Fruit fly (Drosophila melanogaster) whole organism, prepupa: ENCODE measurements around the gene CG15480.
A peak's percentile ranks its signal among the peaks of the same experiment; 100 is the strongest.

Experiments used
- CG10631 ChIP-seq: fragments of 200-800 bp; sonication (Bioruptor generic); optimal IDR thresholded peaks from 2 replicates; lab custom pipeline; 2016; ENCODE audit warnings: missing biosample characterization, missing genetic modification characterization
- CG15336 ChIP-seq: fragments of 200-800 bp; sonication (Bioruptor generic); IDR thresholded peaks from 2 replicates; pipeline ENCODE4 v1.3.6; 2022; ENCODE audit warnings: missing biosample characterization, missing genetic modification characterization
- CG1621 ChIP-seq: fragments of 200-800 bp; sonication (Bioruptor generic); optimal IDR thresholded peaks from 3 replicates; lab custom pipeline; 2018; ENCODE audit warnings: missing biosample characterization, mild to moderate bottlenecking, missing genetic modification characterization
- CG16779 ChIP-seq: fragments of 200-800 bp; sonication (Bioruptor generic); optimal IDR thresholded peaks from 3 replicates; lab custom pipeline; 2017; ENCODE audit warnings: missing biosample characterization, mild to moderate bottlenecking, missing genetic modification characterization
- CG3032 ChIP-seq: fragments of 200-800 bp; optimal IDR thresholded peaks from 2 replicates; lab custom pipeline; 2019; ENCODE audit warnings: missing biosample characterization, mild to moderate bottlenecking, missing genetic modification characterization, moderate library complexity
- CG31627 ChIP-seq: fragments of 200-800 bp; sonication (Bioruptor generic); optimal IDR thresholded peaks from 3 replicates; lab custom pipeline; 2016; ENCODE audit warnings: missing biosample characterization, missing genetic modification characterization
- CG32006 ChIP-seq: fragments of 200-800 bp; sonication (Bioruptor generic); optimal IDR thresholded peaks from 3 replicates; lab custom pipeline; 2017; ENCODE audit warnings: missing biosample characterization, mild to moderate bottlenecking, missing genetic modification characterization
- CG3919 ChIP-seq: fragments of 200-800 bp; sonication (Bioruptor generic); optimal IDR thresholded peaks from 3 replicates; lab custom pipeline; 2016; ENCODE audit warnings: missing biosample characterization, missing genetic modification characterization
- CG4318 ChIP-seq: fragments of 200-800 bp; sonication (Bioruptor generic); optimal IDR thresholded peaks from 3 replicates; lab custom pipeline; 2017; ENCODE audit warnings: missing biosample characterization, mild to moderate bottlenecking, missing genetic modification characterization
- CG6276 ChIP-seq: fragments of 200-800 bp; sonication (Bioruptor generic); optimal IDR thresholded peaks from 2 replicates; lab custom pipeline; 2017; ENCODE audit warnings: missing biosample characterization, mild to moderate bottlenecking, missing genetic modification characterization
- CG6792 ChIP-seq: fragments of 200-800 bp; sonication (Bioruptor generic); optimal IDR thresholded peaks from 3 replicates; lab custom pipeline; 2016; ENCODE audit warnings: missing biosample characterization, missing genetic modification characterization
- CG6808 ChIP-seq: fragments of 200-800 bp; sonication (Bioruptor generic); optimal IDR thresholded peaks from 3 replicates; lab custom pipeline; 2017; ENCODE audit warnings: missing biosample characterization, missing genetic modification characterization, mild to moderate bottlenecking, moderate library complexity, missing genetic modification reagents
- CG7368 ChIP-seq: fragments of 200-800 bp; sonication (Bioruptor generic); optimal IDR thresholded peaks from 3 replicates; lab custom pipeline; 2016; ENCODE audit warnings: missing biosample characterization, missing genetic modification characterization
- CG8319 ChIP-seq: fragments of 200-800 bp; sonication (Bioruptor generic); optimal IDR thresholded peaks from 3 replicates; lab custom pipeline; 2016; ENCODE audit warnings: missing biosample characterization, missing genetic modification characterization
- CG8632 ChIP-seq: fragments of 200-800 bp; sonication (Bioruptor generic); optimal IDR thresholded peaks from 3 replicates; lab custom pipeline; 2016; ENCODE audit warnings: missing biosample characterization, missing genetic modification characterization
- Eip78C ChIP-seq: fragments of 200-800 bp; sonication (Bioruptor generic); peaks from one replicate; lab custom pipeline; 2016; ENCODE audit warnings: missing biosample characterization, missing genetic modification characterization
- Eip93F ChIP-seq: fragments of 200-800 bp; sonication (Bioruptor generic); optimal IDR thresholded peaks from 2 replicates; lab custom pipeline; 2016; ENCODE audit warnings: missing biosample characterization, mild to moderate bottlenecking, missing genetic modification characterization
- Ets96B ChIP-seq: fragments of 200-800 bp; optimal IDR thresholded peaks from 2 replicates; lab custom pipeline; 2019; ENCODE audit warnings: missing biosample characterization, mild to moderate bottlenecking, missing genetic modification characterization, moderate library complexity
- Gug ChIP-seq: fragments of 200-800 bp; sonication (Bioruptor generic); IDR thresholded peaks from 2 replicates; pipeline ENCODE4 v1.3.6; 2022; ENCODE audit warnings: missing biosample characterization, missing genetic modification characterization
- Hr38 ChIP-seq: sonication (Bioruptor generic); optimal IDR thresholded peaks from 2 replicates; lab custom pipeline; 2016; ENCODE audit warnings: missing biosample characterization, missing genetic modification characterization
- Lpt ChIP-seq: fragments of 200-800 bp; sonication (Bioruptor generic); optimal IDR thresholded peaks from 3 replicates; lab custom pipeline; 2016; ENCODE audit warnings: missing biosample characterization, missing genetic modification characterization
- OdsH ChIP-seq: fragments of 200-800 bp; sonication (Bioruptor generic); optimal IDR thresholded peaks from 3 replicates; lab custom pipeline; 2016; ENCODE audit warnings: missing biosample characterization, missing genetic modification characterization
- Smox ChIP-seq: fragments of 200-800 bp; sonication (Bioruptor generic); optimal IDR thresholded peaks from 3 replicates; lab custom pipeline; 2016; ENCODE audit warnings: missing biosample characterization, missing genetic modification characterization
- Sox14 ChIP-seq: fragments of 200-800 bp; sonication (Bioruptor generic); optimal IDR thresholded peaks from 3 replicates; lab custom pipeline; 2016; ENCODE audit warnings: missing biosample characterization, missing genetic modification characterization
- Sox15 ChIP-seq: fragments of 200-800 bp; sonication (Bioruptor generic); optimal IDR thresholded peaks from 3 replicates; lab custom pipeline; 2016; ENCODE audit warnings: missing biosample characterization, missing genetic modification characterization
- achi ChIP-seq: fragments of 200-800 bp; sonication (Bioruptor generic); optimal IDR thresholded peaks from 3 replicates; lab custom pipeline; 2016; ENCODE audit warnings: missing biosample characterization, missing genetic modification characterization
- cyc ChIP-seq: fragments of 200-800 bp; sonication (Bioruptor generic); optimal IDR thresholded peaks from 3 replicates; lab custom pipeline; 2016; ENCODE audit warnings: missing biosample characterization, missing genetic modification characterization
- dac ChIP-seq: fragments of 200-800 bp; sonication (Bioruptor generic); optimal IDR thresholded peaks from 2 replicates; lab custom pipeline; 2017; ENCODE audit warnings: missing biosample characterization, mild to moderate bottlenecking, missing genetic modification characterization
- dsx ChIP-seq: fragments of 200-800 bp; optimal IDR thresholded peaks from 3 replicates; lab custom pipeline; 2019; ENCODE audit warnings: missing biosample characterization, mild to moderate bottlenecking, missing genetic modification characterization, moderate library complexity; ENCODE audit not compliant: poor library complexity, severe bottlenecking
- esn ChIP-seq: fragments of 200-800 bp; sonication (Bioruptor generic); optimal IDR thresholded peaks from 2 replicates; lab custom pipeline; 2016; ENCODE audit warnings: missing biosample characterization, mild to moderate bottlenecking, missing genetic modification characterization, moderate library complexity
- fkh ChIP-seq: fragments of 200-800 bp; sonication (Bioruptor generic); optimal IDR thresholded peaks from 3 replicates; lab custom pipeline; 2017; ENCODE audit warnings: missing biosample characterization, mild to moderate bottlenecking, missing genetic modification characterization, moderate library complexity
- lz ChIP-seq: fragments of 200-800 bp; sonication (Bioruptor generic); optimal IDR thresholded peaks from 3 replicates; lab custom pipeline; 2016; ENCODE audit warnings: missing biosample characterization, missing genetic modification characterization
- net ChIP-seq: fragments of 200-800 bp; sonication (Bioruptor generic); optimal IDR thresholded peaks from 3 replicates; lab custom pipeline; 2016; ENCODE audit warnings: missing biosample characterization, missing genetic modification characterization
- salr ChIP-seq, 2 experiments: fragments of 200-800 bp; sonication (Bioruptor generic); optimal IDR thresholded peaks; 3 replicates each; lab custom pipeline; 2016 to 2018; ENCODE audit warnings: missing biosample characterization in 2 of 2, missing genetic modification characterization in 2 of 2, mild to moderate bottlenecking in 1 of 2
- svp ChIP-seq: fragments of 200-800 bp; sonication (Bioruptor generic); peaks from one replicate; lab custom pipeline; 2016; ENCODE audit warnings: missing biosample characterization, missing genetic modification characterization
- topi ChIP-seq: fragments of 200-800 bp; sonication (Bioruptor generic); optimal IDR thresholded peaks from 3 replicates; lab custom pipeline; 2016; ENCODE audit warnings: missing biosample characterization, missing genetic modification characterization

CG15480 gene

dm6 chr2L:13222225-13222648, 2.8 kb downstream of the CG15480 start, which contains the start of the genes Ski6 and CG16812 (continued):
- TF ChIP-seq dsx (GFP tag; lab: Kevin White, UChicago), result no peak
- TF ChIP-seq Eip78C (GFP tag; lab: Kevin White, UChicago), result no peak
- no peak for TF ChIP-seq CG4318 (GFP tag; lab: Kevin White, UChicago)
- TF ChIP-seq CG15336 (GFP tag; lab: Robert Waterston, UW), result peak; percentile 60; the same call in 1 of the 2 replicates
- TF ChIP-seq Smox (GFP tag; lab: Kevin White, UChicago), result no peak

dm6 chr2L:13219281-13220092, 5.6 kb downstream of the CG15480 start, which contains the start of the genes CG9426 and mRF1:
TSS of gene CG9426 (minus strand) at chr2L:13219923.
TSS of gene mRF1 (plus strand) at chr2L:13219979.
- TF ChIP-seq salr (GFP tag; optimal IDR thresholded peaks at IDR 0.05; lab: Kevin White, UChicago) (no peak), CG6792 (no peak), CG8319 (GFP tag; lab: Kevin White, UChicago) (no peak), CG6276 (no peak), CG32006 (no peak), Eip78C (GFP tag; lab: Kevin White, UChicago) (peak; percentile 36), Ets96B (tag; lab: Kevin White, UChicago) (no peak), Sox14 (GFP tag; lab: Kevin White, UChicago) (peak; percentile 65), lz (GFP tag; lab: Kevin White, UChicago) (peak; percentile 6), CG3032 (tag; lab: Kevin White, UChicago) (peak; percentile 21), Hr38 (no peak), CG10631 (no peak), CG3919 (GFP tag; lab: Kevin White, UChicago) (no peak), fkh (peak; percentile 85), topi (GFP tag; lab: Kevin White, UChicago) (peak; percentile 46), net (GFP tag; lab: Kevin White, UChicago) (no peak), dac (GFP tag; lab: Kevin White, UChicago) (no peak), OdsH (no peak), CG31627 (GFP tag; lab: Kevin White, UChicago) (peak; percentile 13), CG7368 (GFP tag; lab: Kevin White, UChicago) (no peak), Sox15 (no peak), esn (GFP tag; lab: Kevin White, UChicago) (peak; percentile 47), svp (GFP tag; lab: Kevin White, UChicago) (peak; percentile 80), achi (GFP tag; lab: Kevin White, UChicago) (no peak), CG1621 (no peak), CG8632 (no peak), Eip93F (no peak), CG16779 (tag; lab: Kevin White, UChicago) (no peak), CG6808 (GFP tag; lab: Kevin White, UChicago) (no peak), Gug (GFP tag; lab: Robert Waterston, UW) (no peak), Lpt (GFP tag; lab: Kevin White, UChicago) (no peak)

dm6 chr2L:13215640-13216129, 9.4 kb downstream of the CG15480 start:
- TF ChIP-seq cyc (GFP tag; lab: Kevin White, UChicago), result peak; percentile 49
- TF ChIP-seq fkh, result peak; percentile 34
- peak; percentile 92 for TF ChIP-seq svp (GFP tag; lab: Kevin White, UChicago)
- TF ChIP-seq Eip78C (GFP tag; lab: Kevin White, UChicago), result peak; percentile 78
- TF ChIP-seq esn (GFP tag; lab: Kevin White, UChicago), result peak; percentile 58
- TF ChIP-seq topi (GFP tag; lab: Kevin White, UChicago), result peak; percentile 45
- TF ChIP-seq CG15336 (GFP tag; lab: Robert Waterston, UW), result peak; percentile 29; the same call in 1 of the 2 replicates
- TF ChIP-seq lz (GFP tag; lab: Kevin White, UChicago), result peak; percentile 11
- peak; percentile 9 for TF ChIP-seq CG3032 (tag; lab: Kevin White, UChicago)
